Worm (Caenorhabditis elegans): Measurements from ENCODE around the gene C29E4.14.

- TF ChIP-seq him-1 (tag; optimal IDR thresholded peaks at IDR 0.05) (no peak), fkh-3 (tag; optimal IDR thresholded peaks at IDR 0.05) (no peak), somi-1 (GFP tag; optimal IDR thresholded peaks at IDR 0.05) (no peak), B0035.1 (tag; optimal IDR thresholded peaks at IDR 0.05) (no peak)
These were observed 37.0 kb upstream of the C29E4.14 start, which contains the start of gene ZK688.9 for ce11 chrIII:7882900-7883299.
